Worm (Caenorhabditis elegans): ENCODE measurements around the gene sra-1.

sra-1 gene

ce11 chrII:9485081-9485730 is 36.3 kb downstream of the sra-1 start:
- TF ChIP-seq pha-4 (tag; optimal IDR thresholded peaks at IDR 0.05) = peak; percentile 91
- TF ChIP-seq unc-62 (GFP tag; optimal IDR thresholded peaks at IDR 0.05) = no peak

ce11 chrII:9483342-9483741 is 38.1 kb downstream of the sra-1 start:
- TF ChIP-seq fkh-2 (tag; optimal IDR thresholded peaks at IDR 0.05) (no peak), skn-1 (tag; optimal IDR thresholded peaks at IDR 0.05) (no peak), pqm-1 (tag; optimal IDR thresholded peaks at IDR 0.05) (peak; percentile 71), elt-2 (tag; optimal IDR thresholded peaks at IDR 0.05) (peak; percentile 72), jun-1 (tag; optimal IDR thresholded peaks at IDR 0.05) (peak; percentile 22)

DNA sequence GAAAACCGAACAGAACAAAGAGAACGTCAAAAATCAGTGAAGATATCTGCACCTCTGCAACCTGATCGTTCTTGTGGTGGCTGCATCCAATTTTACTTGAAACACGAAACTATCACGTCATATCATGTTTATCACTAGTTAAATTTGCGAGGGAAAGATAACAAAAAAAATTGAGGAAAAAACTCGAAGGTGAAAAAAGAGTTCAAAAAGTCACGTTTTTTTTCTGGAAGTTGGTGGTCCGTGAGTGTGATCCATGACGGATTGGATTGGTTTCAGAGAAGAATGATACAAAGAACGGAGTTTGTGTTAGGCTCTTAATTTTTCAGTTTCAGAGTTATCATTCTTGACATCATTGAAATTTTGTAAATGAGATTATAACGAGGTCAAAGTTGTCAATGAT is 38.9 kb downstream of the sra-1 start:
- TF ChIP-seq nhr-77 (tag; optimal IDR thresholded peaks at IDR 0.05) = no peak
- TF ChIP-seq elt-2 (tag; optimal IDR thresholded peaks at IDR 0.05) = peak; percentile 71
- no peak for TF ChIP-seq tbx-2 (tag; optimal IDR thresholded peaks at IDR 0.05)
- TF ChIP-seq nhr-67 (tag; optimal IDR thresholded peaks at IDR 0.05) = no peak
- TF ChIP-seq pqm-1 (tag; optimal IDR thresholded peaks at IDR 0.05) = peak; percentile 33
- TF ChIP-seq lin-15B (tag; optimal IDR thresholded peaks at IDR 0.05) = no peak
- no peak for TF ChIP-seq ceh-82 (tag; optimal IDR thresholded peaks at IDR 0.05)
- TF ChIP-seq fos-1 (tag; optimal IDR thresholded peaks at IDR 0.05) = no peak
- no peak for TF ChIP-seq hmg-11 (tag; optimal IDR thresholded peaks at IDR 0.05)
- TF ChIP-seq lin-39 (tag; optimal IDR thresholded peaks at IDR 0.05) = no peak
- TF ChIP-seq sea-2 (GFP tag; optimal IDR thresholded peaks at IDR 0.05) = no peak

ce11 chrII:9481427-9481826 is 40.0 kb downstream of the sra-1 start:
- TF ChIP-seq snpc-4 (tag; optimal IDR thresholded peaks at IDR 0.05) (no peak), unc-62 (GFP tag; optimal IDR thresholded peaks at IDR 0.05) (no peak), lin-39 (tag; optimal IDR thresholded peaks at IDR 0.05) (no peak), pha-4 (tag; optimal IDR thresholded peaks at IDR 0.05) (peak; percentile 73), lsy-12 (tag; optimal IDR thresholded peaks at IDR 0.05) (no peak)

ce11 chrII:9480006-9480405 is 41.5 kb downstream of the sra-1 start, which contains the start of gene T19H5.7:
Gene T19H5.7, minus strand, starts transcription at chrII:9480106.
- TF ChIP-seq nhr-76 (tag; optimal IDR thresholded peaks at IDR 0.05) = no peak
- TF ChIP-seq elt-2 (tag; optimal IDR thresholded peaks at IDR 0.05) = no peak
- TF ChIP-seq nfya-1 (tag; optimal IDR thresholded peaks at IDR 0.05; ENCODE audit: insufficient read depth) = no peak
- TF ChIP-seq zag-1 (tag; optimal IDR thresholded peaks at IDR 0.05) = no peak
- no peak for TF ChIP-seq egl-5 (tag; optimal IDR thresholded peaks at IDR 0.05)
- TF ChIP-seq snpc-4 (tag; optimal IDR thresholded peaks at IDR 0.05) = no peak
- TF ChIP-seq unc-39 (tag; optimal IDR thresholded peaks at IDR 0.05) = no peak

DNA sequence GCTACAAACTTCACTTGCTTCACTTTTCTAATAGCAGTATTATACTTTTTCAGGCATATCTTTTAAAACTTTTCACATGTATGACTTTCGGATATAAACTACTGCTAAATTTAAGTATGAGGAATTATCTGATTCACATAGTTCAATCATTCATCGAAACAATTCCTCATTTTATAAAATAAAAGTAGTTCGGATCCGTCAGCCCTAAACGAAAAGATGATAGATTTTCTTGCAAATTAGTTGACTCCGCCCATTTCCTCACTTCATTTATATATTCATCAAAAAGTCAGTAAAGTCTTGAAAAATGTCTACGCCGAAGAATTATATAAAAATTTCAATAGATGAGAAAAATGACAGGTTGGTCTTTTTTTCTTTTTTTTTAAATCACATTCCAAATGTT is 43.9 kb downstream of the sra-1 start, which contains the start of gene chil-27:
Gene chil-27, plus strand, starts transcription at position 301 of the 400 bp plus-strand sequence.
- no peak for TF ChIP-seq ceh-9 (tag; optimal IDR thresholded peaks at IDR 0.05)
- TF ChIP-seq nhr-25 (tag; optimal IDR thresholded peaks at IDR 0.05) = no peak
- TF ChIP-seq unc-62 (GFP tag; optimal IDR thresholded peaks at IDR 0.05) = no peak
- no peak for TF ChIP-seq nhr-28 (tag; optimal IDR thresholded peaks at IDR 0.05)
- no peak for TF ChIP-seq ceh-82 (tag; optimal IDR thresholded peaks at IDR 0.05)
- no peak for TF ChIP-seq unc-39 (tag; optimal IDR thresholded peaks at IDR 0.05)
- no peak for TF ChIP-seq fos-1 (tag; optimal IDR thresholded peaks at IDR 0.05)
- no peak for TF ChIP-seq nhr-43 (tag; optimal IDR thresholded peaks at IDR 0.05; ENCODE audit: poor library complexity, severe bottlenecking)
- no peak for TF ChIP-seq jun-1 (tag; optimal IDR thresholded peaks at IDR 0.05)
- no peak for TF ChIP-seq nhr-11 (tag; optimal IDR thresholded peaks at IDR 0.05)
- TF ChIP-seq ztf-4 (tag; optimal IDR thresholded peaks at IDR 0.05) = no peak
- no peak for TF ChIP-seq aly-2 (tag; optimal IDR thresholded peaks at IDR 0.05)
- no peak for TF ChIP-seq snpc-4 (tag; optimal IDR thresholded peaks at IDR 0.05)
- TF ChIP-seq eor-1 (tag; optimal IDR thresholded peaks at IDR 0.05) = no peak
- TF ChIP-seq nhr-237 (tag; optimal IDR thresholded peaks at IDR 0.05) = no peak
- no peak for TF ChIP-seq ceh-16 (tag; optimal IDR thresholded peaks at IDR 0.05)
